Fruit fly (Drosophila melanogaster) whole organism, pupa: ENCODE data around the gene yps.

ENCODE experiments used
- CG12605 ChIP-seq: fragments of 200-800 bp; sonication (Bioruptor generic); IDR thresholded peaks from 2 replicates; pipeline ENCODE4 v1.3.6; 2022; ENCODE audit warnings: missing biosample characterization, missing genetic modification characterization
- CG13204 ChIP-seq: fragments of 200-800 bp; sonication (Bioruptor generic); optimal IDR thresholded peaks from 2 replicates; lab custom pipeline; 2018; ENCODE audit warnings: missing biosample characterization, mild to moderate bottlenecking, missing genetic modification characterization, moderate library complexity
- CG14655 ChIP-seq: fragments of 200-800 bp; sonication (Bioruptor generic); optimal IDR thresholded peaks from 3 replicates; lab custom pipeline; 2017; ENCODE audit warnings: mild to moderate bottlenecking, missing biosample characterization, missing genetic modification reagents, missing genetic modification characterization
- CG17806 ChIP-seq: fragments of 200-800 bp; sonication (Bioruptor generic); optimal IDR thresholded peaks from 2 replicates; lab custom pipeline; 2018; ENCODE audit warnings: missing biosample characterization, mild to moderate bottlenecking, missing genetic modification characterization, moderate library complexity
- CG32121 ChIP-seq: fragments of 200-800 bp; sonication (Bioruptor generic); IDR thresholded peaks from 2 replicates; pipeline ENCODE4 v1.3.6; 2022; ENCODE audit warnings: missing biosample characterization, missing genetic modification characterization
- CG34367 ChIP-seq: fragments of 200-800 bp; sonication (Bioruptor generic); optimal IDR thresholded peaks from 2 replicates; lab custom pipeline; 2018; ENCODE audit warnings: missing biosample characterization, mild to moderate bottlenecking, missing genetic modification characterization
- CG8159 ChIP-seq: fragments of 200-800 bp; sonication (Bioruptor generic); optimal IDR thresholded peaks from 3 replicates; lab custom pipeline; 2018; ENCODE audit warnings: missing biosample characterization, mild to moderate bottlenecking, missing genetic modification characterization, moderate library complexity
- CG8301 ChIP-seq: fragments of 200-800 bp; sonication (Bioruptor generic); optimal IDR thresholded peaks from 2 replicates; lab custom pipeline; 2018; ENCODE audit warnings: missing biosample characterization, mild to moderate bottlenecking, missing genetic modification characterization
- Pif1A ChIP-seq: fragments of 200-800 bp; sonication (Bioruptor generic); optimal IDR thresholded peaks from 3 replicates; lab custom pipeline; 2016; ENCODE audit warnings: missing biosample characterization, missing genetic modification characterization
- Pif1B ChIP-seq: fragments of 200-800 bp; sonication (Bioruptor generic); optimal IDR thresholded peaks from 3 replicates; lab custom pipeline; 2016; ENCODE audit warnings: missing biosample characterization, missing genetic modification characterization
- Snoo ChIP-seq: fragments of 200-800 bp; sonication (Bioruptor generic); optimal IDR thresholded peaks from 3 replicates; lab custom pipeline; 2017; ENCODE audit warnings: missing biosample characterization, mild to moderate bottlenecking, missing genetic modification characterization, inconsistent platforms
- fd96Ca ChIP-seq: fragments of 200-800 bp; sonication (Bioruptor generic); IDR thresholded peaks from 3 replicates; pipeline ENCODE4 v1.3.6; 2022; ENCODE audit warnings: missing biosample characterization, missing genetic modification characterization
- rn ChIP-seq: fragments of 200-800 bp; sonication (Bioruptor generic); IDR thresholded peaks from 2 replicates; pipeline ENCODE4 v1.3.6; 2022; ENCODE audit warnings: missing biosample characterization, missing genetic modification characterization

DNA sequence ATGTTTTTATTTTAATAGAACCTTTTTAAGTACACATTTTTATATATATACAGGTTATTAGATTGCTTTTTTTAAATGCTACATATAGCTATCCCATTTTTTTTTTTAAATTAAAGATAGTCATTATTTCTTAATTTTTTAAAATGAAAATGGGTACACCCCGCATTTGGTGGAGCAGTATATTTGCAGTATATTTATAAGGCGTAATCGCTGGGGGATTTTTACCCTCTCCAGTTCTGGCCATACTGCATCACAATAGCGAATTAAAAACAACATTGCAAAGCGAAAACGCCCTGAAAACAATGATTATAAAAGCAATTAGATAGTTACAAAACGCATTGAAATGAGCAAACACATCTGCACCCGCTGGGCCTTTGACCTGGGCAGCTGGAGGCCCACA, 24.1 kb upstream of the yps start, which contains the start of gene CG32099:
- TF ChIP-seq CG12605 (GFP tag; lab: Robert Waterston, UW) (no peak), CG32121 (GFP tag; lab: Robert Waterston, UW) (no peak), CG17806 (no peak), CG34367 (tag; lab: Kevin White, UChicago) (no peak), fd96Ca (no peak), Pif1A (GFP tag; lab: Kevin White, UChicago) (no peak), rn (no peak), CG8159 (tag; lab: Kevin White, UChicago) (no peak), CG13204 (GFP tag; lab: Kevin White, UChicago) (no peak), CG14655 (GFP tag; lab: Kevin White, UChicago) (no peak), Snoo (tag; lab: Kevin White, UChicago) (no peak), Pif1B (GFP tag; lab: Kevin White, UChicago) (no peak), CG8301 (tag; lab: Kevin White, UChicago) (no peak)
